Worm (Caenorhabditis elegans): Measurements from ENCODE around the gene wip-1.

ce11 chrIII:5026366-5026765 is 7.9 kb downstream of the wip-1 start:
- TF ChIP-seq pha-4 (tag; optimal IDR thresholded peaks at IDR 0.05) = no peak
- no peak for TF ChIP-seq madf-10 (tag; optimal IDR thresholded peaks at IDR 0.05)
- no peak for TF ChIP-seq ztf-3 (GFP tag; optimal IDR thresholded peaks at IDR 0.05)
